Fruit fly (Drosophila melanogaster): ENCODE results near the gene klar.

klar gene

dm6 chr3L:563002-563627 is 22.7 kb upstream of the klar start (continued):
- peak; percentile 50 for TF ChIP-seq CG11902 (GFP tag; optimal IDR thresholded peaks at IDR 0.05)
- TF ChIP-seq Eip78C (GFP tag), result peak; percentile 92
- TF ChIP-seq Sox14 (GFP tag; optimal IDR thresholded peaks at IDR 0.05), result peak; percentile 46
- no peak for TF ChIP-seq Sox102F (GFP tag; optimal IDR thresholded peaks at IDR 0.05)
- no peak for TF ChIP-seq fd85E (GFP tag; optimal IDR thresholded peaks at IDR 0.05)
- TF ChIP-seq Ets96B (tag; optimal IDR thresholded peaks at IDR 0.05), result peak; percentile 27
- no peak for TF ChIP-seq Eip93F (GFP tag; optimal IDR thresholded peaks at IDR 0.05)
- TF ChIP-seq dsx (GFP tag; optimal IDR thresholded peaks at IDR 0.05; ENCODE audit: poor library complexity, severe bottlenecking), result no peak
- no peak for TF ChIP-seq vri (GFP tag; optimal IDR thresholded peaks at IDR 0.05)

- TF ChIP-seq CG8632 (GFP tag; optimal IDR thresholded peaks at IDR 0.05) (no peak), CG6808 (GFP tag; optimal IDR thresholded peaks at IDR 0.05) (no peak), CG6163 (GFP tag; IDR thresholded peaks at IDR 0.05) (0 out of 3 replicates have a peak, but pooled peaks have one; percentile 27), Eip78C (GFP tag) (peak; percentile 32), fkh (GFP tag; optimal IDR thresholded peaks at IDR 0.05) (peak; percentile 57), acj6 (GFP tag; optimal IDR thresholded peaks at IDR 0.05) (no peak), eg (GFP tag; IDR thresholded peaks at IDR 0.05) (0 out of 3 replicates have a peak, but pooled peaks have one; percentile 22)
Measured at dm6 chr3L:561772-562454, 21.5 kb upstream of the klar start.

- peak; percentile 77 for TF ChIP-seq Eip78C (GFP tag)
- no peak for TF ChIP-seq CG31627 (GFP tag; optimal IDR thresholded peaks at IDR 0.05)
- TF ChIP-seq ss (GFP tag; optimal IDR thresholded peaks at IDR 0.05), result no peak
- TF ChIP-seq Gug (GFP tag; IDR thresholded peaks at IDR 0.05), result no peak
- peak; percentile 41 for TF ChIP-seq svp (GFP tag)
- TF ChIP-seq CG1621 (tag; optimal IDR thresholded peaks at IDR 0.05), result no peak
- no peak for TF ChIP-seq vri (GFP tag; optimal IDR thresholded peaks at IDR 0.05)
- TF ChIP-seq Sox15 (GFP tag; optimal IDR thresholded peaks at IDR 0.05), result no peak
- TF ChIP-seq CG6163 (GFP tag; IDR thresholded peaks at IDR 0.05), result 0 out of 3 replicates have a peak, but pooled peaks have one; percentile 39
Measured at dm6 chr3L:561117-561516, 20.7 kb upstream of the klar start.

dm6 chr3L:559390-560034 is 19.1 kb upstream of the klar start:
- peak; percentile 16 for TF ChIP-seq Eip93F (GFP tag; optimal IDR thresholded peaks at IDR 0.05)
- TF ChIP-seq Met (GFP tag; optimal IDR thresholded peaks at IDR 0.05), result no peak
- TF ChIP-seq lz (GFP tag; optimal IDR thresholded peaks at IDR 0.05), result no peak
- TF ChIP-seq Lpt (GFP tag; optimal IDR thresholded peaks at IDR 0.05), result peak; percentile 18
- peak in 1 of 2 experiments; percentile 3 for TF ChIP-seq ss (GFP tag; optimal IDR thresholded peaks at IDR 0.05)
- no peak for TF ChIP-seq CG6854 (GFP tag; optimal IDR thresholded peaks at IDR 0.05)
- peak; percentile 16 for TF ChIP-seq CG32006 (GFP tag; optimal IDR thresholded peaks at IDR 0.05)
- peak; percentile 10 for TF ChIP-seq CG6808 (GFP tag; optimal IDR thresholded peaks at IDR 0.05)
- TF ChIP-seq Eip78C (GFP tag), result peak; percentile 78
- TF ChIP-seq dsx (GFP tag; optimal IDR thresholded peaks at IDR 0.05; ENCODE audit: poor library complexity, severe bottlenecking), result peak; percentile 7
- peak; percentile 89 for TF ChIP-seq svp (GFP tag)
- TF ChIP-seq CG10669 (GFP tag; optimal IDR thresholded peaks at IDR 0.05), result peak; percentile 17
- peak; percentile 48; the same call in 1 of the 3 replicates for TF ChIP-seq CG8119 (GFP tag; IDR thresholded peaks at IDR 0.05)

dm6 chr3L:557294-557693 is 16.9 kb upstream of the klar start:
- TF ChIP-seq pdm3 (GFP tag; optimal IDR thresholded peaks at IDR 0.05), result peak; percentile 65
- peak; percentile 41 for TF ChIP-seq CG6808 (GFP tag; optimal IDR thresholded peaks at IDR 0.05)
- no peak for TF ChIP-seq vri (GFP tag; optimal IDR thresholded peaks at IDR 0.05)
- peak; percentile 15 for TF ChIP-seq CG10631 (GFP tag; optimal IDR thresholded peaks at IDR 0.05)
- TF ChIP-seq CG16779 (tag; optimal IDR thresholded peaks at IDR 0.05), result peak; percentile 33
- peak; percentile 42 for TF ChIP-seq Sox102F (GFP tag; optimal IDR thresholded peaks at IDR 0.05)
- TF ChIP-seq CG7368 (GFP tag; optimal IDR thresholded peaks at IDR 0.05), result peak; percentile 82
- no peak for TF ChIP-seq CG6854 (GFP tag; optimal IDR thresholded peaks at IDR 0.05)
- peak; percentile 73 for TF ChIP-seq CG1621 (tag; optimal IDR thresholded peaks at IDR 0.05)
- TF ChIP-seq Gug (GFP tag; IDR thresholded peaks at IDR 0.05), result peak; percentile 79
- TF ChIP-seq Hr38 (GFP tag; optimal IDR thresholded peaks at IDR 0.05), result no peak
- peak; percentile 74 for TF ChIP-seq net (GFP tag; optimal IDR thresholded peaks at IDR 0.05)
- peak; percentile 61 for TF ChIP-seq achi (GFP tag; optimal IDR thresholded peaks at IDR 0.05)
- no peak for TF ChIP-seq CG8319 (GFP tag; optimal IDR thresholded peaks at IDR 0.05)
- peak; percentile 77 for TF ChIP-seq Hr4 (GFP tag; optimal IDR thresholded peaks at IDR 0.05)
- peak; percentile 59 for TF ChIP-seq fd59A (GFP tag; optimal IDR thresholded peaks at IDR 0.05)
- peak; percentile 72 for TF ChIP-seq OdsH (GFP tag; optimal IDR thresholded peaks at IDR 0.05)
- TF ChIP-seq CG6276 (GFP tag; optimal IDR thresholded peaks at IDR 0.05), result peak; percentile 45
- TF ChIP-seq Sox14 (GFP tag; optimal IDR thresholded peaks at IDR 0.05), result peak; percentile 56
- TF ChIP-seq Eip93F (GFP tag; optimal IDR thresholded peaks at IDR 0.05), result no peak
- TF ChIP-seq svp (GFP tag), result no peak

All from whole organism, prepupa.